Fruit fly (Drosophila melanogaster): ENCODE measurements around the gene Tim9a.

Tim9a gene

DNA sequence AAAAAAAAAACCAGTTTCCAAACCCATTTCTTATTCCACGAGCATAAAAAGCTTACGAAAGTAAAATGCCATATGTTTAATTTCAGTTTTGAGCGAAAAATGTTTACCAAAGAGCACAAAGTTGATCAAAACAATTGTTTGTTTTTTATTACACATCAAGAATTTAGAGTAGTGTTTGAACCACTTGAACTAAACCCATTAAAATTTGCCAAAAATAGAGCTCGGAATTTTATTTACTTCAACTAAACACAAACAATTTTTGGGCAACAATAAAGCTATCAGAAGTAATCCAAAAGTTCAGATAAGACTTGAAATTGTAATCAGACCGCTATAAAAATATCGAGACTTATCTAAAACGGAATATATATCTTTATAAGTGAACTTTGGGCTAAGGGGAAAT, 10.0 kb upstream of the Tim9a start:
- no peak for TF ChIP-seq noc (tag; optimal IDR thresholded peaks at IDR 0.05)

- no peak for TF ChIP-seq noc (tag; optimal IDR thresholded peaks at IDR 0.05)
These were observed 9.5 kb upstream of the Tim9a start for dm6 chrX:13375489-13375997.

DNA sequence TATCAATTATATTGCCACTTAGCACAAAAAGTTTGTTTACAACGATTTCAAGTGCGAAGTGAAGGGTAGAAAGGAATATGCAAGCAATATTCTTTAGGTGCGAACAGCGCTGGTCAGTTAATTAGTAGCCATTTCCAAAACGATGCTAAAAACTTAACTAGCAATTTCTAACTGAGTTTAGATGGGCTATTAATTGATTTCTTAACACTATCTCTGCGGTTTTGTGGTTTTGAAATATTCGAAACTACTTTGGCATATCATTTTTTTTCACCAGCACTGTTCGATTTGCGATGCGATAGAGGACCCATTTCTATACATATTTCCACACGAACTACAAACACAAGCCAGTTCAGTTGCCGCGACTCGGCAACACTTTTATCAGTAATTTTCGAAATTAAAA, 8.5 kb upstream of the Tim9a start:
- TF ChIP-seq noc (tag; optimal IDR thresholded peaks at IDR 0.05) = peak; percentile 81

DNA sequence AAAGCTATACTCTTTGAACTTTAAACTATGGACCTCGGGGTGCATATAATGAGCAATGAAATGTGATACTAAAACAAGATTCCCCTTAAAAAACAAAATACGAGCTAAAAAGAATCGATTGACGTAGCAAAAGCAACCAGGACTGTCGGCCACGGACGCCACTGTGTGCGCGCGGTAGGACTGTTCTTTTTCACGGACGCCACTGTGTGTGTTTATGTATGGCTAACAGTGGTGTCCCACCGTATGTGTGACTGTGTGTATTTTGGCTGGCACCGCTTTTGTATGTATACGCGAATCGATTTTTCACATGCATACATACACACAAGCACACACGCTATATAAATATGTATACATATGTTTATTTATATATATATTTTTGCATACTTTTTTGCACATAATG, 1.2 kb upstream of the Tim9a start:
- no peak for TF ChIP-seq noc (tag; optimal IDR thresholded peaks at IDR 0.05)

dm6 chrX:13384177-13384576, 833 bp upstream of the Tim9a start:
- TF ChIP-seq noc (tag; optimal IDR thresholded peaks at IDR 0.05) = no peak

dm6 chrX:13386776-13387175, 1.8 kb downstream of the Tim9a start:
- no peak for TF ChIP-seq noc (tag; optimal IDR thresholded peaks at IDR 0.05)

DNA sequence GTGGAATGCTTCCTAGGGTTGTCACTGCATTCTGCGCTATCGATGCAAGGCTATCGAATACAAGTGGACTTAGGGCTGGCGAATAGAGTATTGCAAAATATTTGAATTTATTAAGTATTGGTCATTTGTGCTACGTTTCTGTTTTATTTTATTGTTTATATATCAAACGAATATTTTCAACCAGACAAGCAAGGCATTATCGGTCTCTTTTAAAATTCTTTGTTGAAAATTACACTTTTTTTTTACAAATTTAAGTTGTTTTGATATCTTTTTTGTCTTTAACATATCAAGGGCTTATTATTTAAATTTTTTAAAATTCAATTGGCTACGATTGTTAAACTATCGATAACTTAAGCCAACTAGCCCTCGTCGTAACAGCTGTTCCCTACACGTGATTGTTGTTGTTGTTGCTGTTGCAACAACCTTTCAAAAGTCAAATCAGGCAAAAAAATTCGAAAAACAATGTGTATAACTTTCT, 2.4 kb downstream of the Tim9a start, which contains the start of the genes Ype and CG1662:
Gene Ype, minus strand, starts transcription at position 45 of the 478 bp plus-strand sequence.
Gene CG1662, plus strand, starts transcription at position 191 of the 478 bp plus-strand sequence.
- TF ChIP-seq noc (tag; optimal IDR thresholded peaks at IDR 0.05) = peak; percentile 81

dm6 chrX:13390465-13391173, 5.6 kb downstream of the Tim9a start:
- TF ChIP-seq noc (tag; optimal IDR thresholded peaks at IDR 0.05) = peak; percentile 97

DNA sequence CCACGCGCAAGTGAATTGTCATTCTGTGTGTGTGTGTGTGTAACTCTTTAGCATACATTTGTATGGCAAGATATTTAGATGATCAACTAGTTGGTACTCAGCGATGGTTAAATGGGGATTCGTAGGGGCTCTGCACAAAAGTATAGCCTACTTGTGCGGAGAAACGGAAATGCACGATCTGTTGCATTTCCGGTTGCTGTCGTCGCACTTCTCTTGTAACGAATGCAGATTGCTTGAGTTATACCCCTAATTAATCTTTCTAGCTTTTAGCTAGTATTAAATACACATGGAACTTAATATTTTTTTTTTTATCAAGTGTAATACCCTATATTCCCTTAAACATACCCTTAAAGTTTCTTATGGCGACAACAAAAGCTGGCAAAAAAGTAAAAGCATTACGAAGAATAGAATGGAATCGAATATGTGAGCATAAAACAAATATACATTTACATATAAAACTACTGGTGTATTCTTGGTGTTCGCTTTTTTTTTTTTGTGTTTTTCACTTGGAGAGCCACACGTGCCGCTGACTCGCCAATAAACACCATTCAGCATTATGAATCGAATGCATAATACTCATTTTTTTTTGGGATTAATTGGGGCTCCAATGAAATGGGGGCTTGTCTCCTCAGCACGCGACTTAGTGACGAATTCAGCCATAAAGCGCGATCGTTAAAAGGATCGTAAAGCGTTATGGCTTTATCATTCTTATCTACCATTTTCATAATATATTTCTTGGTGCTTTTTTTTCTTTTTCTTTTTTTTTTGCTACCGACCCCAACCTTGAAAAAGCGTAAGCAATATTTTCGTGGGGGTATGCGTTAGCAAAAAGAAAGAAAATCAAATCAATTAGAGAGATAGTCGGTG, 6.4 kb downstream of the Tim9a start:
- TF ChIP-seq noc (tag; optimal IDR thresholded peaks at IDR 0.05) = peak; percentile 81

DNA sequence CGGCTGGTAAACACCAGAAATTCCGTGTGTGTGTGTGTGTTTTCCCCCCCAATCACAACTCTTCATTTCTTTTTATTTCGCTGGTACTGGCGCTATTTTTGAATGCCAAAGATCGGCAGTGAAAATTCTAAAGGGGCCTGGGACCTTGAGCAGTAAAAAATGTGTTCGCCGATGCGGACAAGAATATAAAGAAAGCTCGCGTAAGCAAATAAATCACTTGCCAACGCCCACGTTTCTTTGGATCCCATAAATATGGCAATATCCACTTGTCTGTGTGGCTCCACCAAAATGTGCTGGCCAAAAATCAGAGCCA, 7.0 kb downstream of the Tim9a start:
- TF ChIP-seq noc (tag; optimal IDR thresholded peaks at IDR 0.05) = no peak

- peak; percentile 6 for TF ChIP-seq noc (tag; optimal IDR thresholded peaks at IDR 0.05)
These were observed 7.8 kb downstream of the Tim9a start for dm6 chrX:13392764-13393163.

DNA sequence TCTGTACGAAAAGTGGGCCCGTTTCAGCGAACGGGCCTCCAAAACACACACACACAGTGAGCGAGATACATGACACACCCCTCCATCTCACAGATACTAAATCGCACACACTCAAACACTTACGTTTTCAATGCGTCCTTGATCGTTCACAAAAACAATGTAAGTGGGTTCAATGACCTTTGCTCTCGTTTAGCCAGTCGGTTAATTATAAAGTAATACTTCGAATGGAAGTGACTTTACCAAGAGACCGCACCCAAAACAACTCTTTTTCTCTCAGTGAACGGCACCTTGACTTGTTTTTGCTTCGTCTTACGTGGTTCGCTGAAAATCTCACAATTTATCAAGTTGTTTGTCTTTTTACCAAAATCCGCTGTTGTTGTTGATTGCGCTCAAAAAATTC, 9.3 kb downstream of the Tim9a start:
- no peak for TF ChIP-seq noc (tag; optimal IDR thresholded peaks at IDR 0.05)

DNA sequence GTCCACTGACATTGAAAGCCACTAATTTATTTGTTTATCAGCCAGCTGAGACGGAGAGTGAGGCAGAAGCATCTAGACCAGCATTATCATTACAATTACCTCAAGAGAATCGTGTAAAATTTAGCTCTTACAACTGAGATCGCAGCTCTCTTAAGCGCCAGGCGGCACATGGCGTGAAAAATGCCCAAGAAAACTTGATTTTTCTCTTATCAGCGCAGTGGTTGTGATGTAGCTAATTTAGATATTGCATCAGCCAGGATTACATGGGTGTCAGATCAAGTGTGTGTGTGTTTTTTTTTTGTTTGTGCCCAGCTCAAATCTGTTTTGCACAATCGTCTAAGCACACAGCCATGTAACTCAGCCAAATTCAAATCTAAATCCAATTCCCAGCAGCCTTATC, 10.0 kb downstream of the Tim9a start:
- TF ChIP-seq noc (tag; optimal IDR thresholded peaks at IDR 0.05) = no peak

dm6 chrX:13395988-13396377, 11.0 kb downstream of the Tim9a start:
- no peak for TF ChIP-seq noc (tag; optimal IDR thresholded peaks at IDR 0.05)

dm6 chrX:13396378-13397099, 11.5 kb downstream of the Tim9a start, which contains the start of gene Bcat:
Gene Bcat (plus strand): TSS chrX:13396899.
- TF ChIP-seq noc (tag; optimal IDR thresholded peaks at IDR 0.05) = peak; percentile 84

DNA sequence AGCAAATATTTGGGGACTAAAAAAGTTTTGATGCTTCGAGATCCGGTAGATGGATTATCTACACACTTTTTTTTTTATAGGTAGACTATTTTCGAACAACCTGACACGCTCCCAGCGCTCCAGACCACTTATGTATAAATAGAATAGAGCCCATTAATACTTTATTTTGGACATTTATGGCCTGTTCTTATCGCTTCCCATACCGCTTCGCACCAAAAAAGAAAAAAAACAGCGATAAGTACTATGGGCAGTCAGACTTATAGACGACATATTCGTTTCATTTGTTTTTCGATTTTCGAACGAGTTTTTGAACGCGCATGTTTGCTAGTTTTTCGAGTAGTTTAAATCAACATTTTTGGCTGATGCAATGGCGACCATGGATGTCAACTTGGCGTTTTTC, 12.6 kb downstream of the Tim9a start:
- TF ChIP-seq noc (tag; optimal IDR thresholded peaks at IDR 0.05) = peak; percentile 62

Data from whole organism, larva.